Fruit fly (Drosophila melanogaster): ENCODE data around the gene CG33170.

DNA sequence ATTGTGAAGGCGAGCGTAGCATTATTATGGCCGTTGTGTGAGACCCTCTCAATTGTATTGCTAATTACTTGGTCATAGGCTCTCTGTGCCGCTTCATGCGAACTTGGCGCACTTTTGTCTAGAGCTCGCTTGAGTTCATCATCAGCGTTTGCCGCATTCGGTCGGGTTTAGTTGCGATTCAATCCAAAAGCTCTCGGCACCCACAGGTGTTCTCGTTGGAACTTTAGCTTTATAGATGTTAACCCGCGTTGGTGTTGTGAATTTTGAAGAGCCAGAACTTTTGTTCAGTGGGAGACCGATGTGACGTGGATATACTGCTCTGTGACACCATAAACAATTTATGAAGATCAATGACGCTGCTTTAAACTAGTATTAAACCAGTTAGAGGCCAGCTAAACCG, 16.5 kb downstream of the CG33170 start, which contains the start of gene slif:
- TF ChIP-seq CG8478 (optimal IDR thresholded peaks at IDR 0.05) (no peak), CTCF (optimal IDR thresholded peaks at IDR 0.05) (no peak)
